Worm (Caenorhabditis elegans): ENCODE results near the gene apm-3.

DNA sequence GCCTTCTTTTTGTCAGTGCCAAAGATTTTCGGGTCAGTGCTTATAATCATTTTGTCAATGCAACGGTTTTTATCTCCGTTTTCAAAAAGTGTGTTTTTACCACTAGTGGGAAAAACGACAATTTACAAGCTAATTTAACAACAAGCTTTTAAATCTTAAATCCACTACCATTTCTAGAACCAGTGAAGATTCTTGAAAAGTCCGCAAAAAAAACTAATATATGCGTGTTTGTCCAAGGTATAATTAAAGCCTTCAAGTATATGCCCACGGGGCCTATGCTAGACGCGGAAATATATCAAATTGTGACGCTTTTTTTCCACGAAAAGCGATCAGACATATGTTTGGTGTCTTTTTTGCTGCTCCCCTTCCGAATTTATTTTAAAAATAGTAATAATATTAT is 42.2 kb upstream of the apm-3 start:
- no peak for TF ChIP-seq ztf-4 (tag; optimal IDR thresholded peaks at IDR 0.05)
- no peak for TF ChIP-seq ama-1 (optimal IDR thresholded peaks at IDR 0.05)
- no peak for TF ChIP-seq lin-13 (GFP tag; optimal IDR thresholded peaks at IDR 0.05)
- TF ChIP-seq ceh-16 (tag; optimal IDR thresholded peaks at IDR 0.05): no peak
- no peak for TF ChIP-seq unc-62 (GFP tag; optimal IDR thresholded peaks at IDR 0.05)
